Worm (Caenorhabditis elegans) whole organism, early embryonic: ENCODE measurements around the gene F13A2.3.

Source experiments
- B0310.2 ChIP-seq: sonication (generic microtip); optimal IDR thresholded peaks from 2 replicates; lab custom pipeline; 2016; ENCODE audit warnings: mild to moderate bottlenecking, missing genetic modification characterization, missing compliant biosample characterization
- F13C5.2 ChIP-seq: sonication (generic microtip); optimal IDR thresholded peaks from 2 replicates; lab custom pipeline; 2017; ENCODE audit warnings: mild to moderate bottlenecking, missing genetic modification characterization, inconsistent platforms, missing compliant biosample characterization
- aly-1 ChIP-seq: sonication (generic microtip); optimal IDR thresholded peaks from 2 replicates; lab custom pipeline; 2016; ENCODE audit warnings: missing genetic modification characterization, missing compliant biosample characterization
- ama-1 ChIP-seq: fragments of 150-350 bp; optimal IDR thresholded peaks from 2 replicates; lab custom pipeline; 2014
- ceh-13 ChIP-seq: fragments of 200-800 bp; sonication (Bioruptor generic); optimal IDR thresholded peaks from 2 replicates; lab custom pipeline; 2018; ENCODE audit warnings: mild to moderate bottlenecking, missing genetic modification characterization, missing compliant biosample characterization
- ceh-36 ChIP-seq: sonication (generic microtip); optimal IDR thresholded peaks from 2 replicates; lab custom pipeline; 2016; ENCODE audit warnings: missing genetic modification characterization, inconsistent platforms, missing compliant biosample characterization
- ets-7 ChIP-seq: sonication (generic microtip); optimal IDR thresholded peaks from 2 replicates; lab custom pipeline; 2016; ENCODE audit warnings: missing genotype, missing genetic modification characterization, missing compliant biosample characterization
- flt-1 ChIP-seq: fragments of 200-800 bp; sonication (Bioruptor generic); IDR thresholded peaks from 2 replicates; pipeline ENCODE4 v1.3.6; 2022; ENCODE audit warnings: missing genetic modification characterization, missing compliant biosample characterization
- hmbx-1 ChIP-seq: sonication (generic microtip); optimal IDR thresholded peaks from 2 replicates; lab custom pipeline; 2016; ENCODE audit warnings: mild to moderate bottlenecking, missing genetic modification characterization, missing compliant biosample characterization
- hmg-4 ChIP-seq: fragments of 200-800 bp; sonication (Bioruptor generic); optimal IDR thresholded peaks from 2 replicates; lab custom pipeline; 2018; ENCODE audit warnings: mild to moderate bottlenecking, missing genetic modification characterization, missing compliant biosample characterization
- hnd-1 ChIP-seq: sonication (generic microtip); optimal IDR thresholded peaks from 2 replicates; lab custom pipeline; 2016; ENCODE audit warnings: missing genetic modification characterization, missing compliant biosample characterization
- pes-1 ChIP-seq: fragments of 200-800 bp; sonication (Bioruptor generic); IDR thresholded peaks from 2 replicates; pipeline ENCODE4 v1.3.6; 2022; ENCODE audit warnings: missing genetic modification reagents, missing genetic modification characterization, missing compliant biosample characterization
- scrt-1 ChIP-seq: fragments of 200-800 bp; sonication (Bioruptor generic); IDR thresholded peaks from 2 replicates; pipeline ENCODE4 v1.3.6; 2022; ENCODE audit warnings: missing genetic modification characterization, missing compliant biosample characterization
- sea-1 ChIP-seq: fragments of 200-800 bp; sonication (Bioruptor generic); conservative IDR thresholded peaks from 2 replicates; pipeline ENCODE4 v1.3.6; 2022; ENCODE audit warnings: missing genetic modification characterization, missing compliant biosample characterization
- tbx-11 ChIP-seq: fragments of 200-800 bp; sonication (Bioruptor generic); IDR thresholded peaks from 2 replicates; pipeline ENCODE4 v1.3.6; 2022; ENCODE audit warnings: missing genetic modification characterization, missing compliant biosample characterization
- tbx-37 ChIP-seq: fragments of 200-800 bp; sonication (Bioruptor generic); conservative IDR thresholded peaks from 2 replicates; pipeline ENCODE4 v1.3.6; 2022; ENCODE audit warnings: missing genetic modification reagents, missing genetic modification characterization, missing compliant biosample characterization
- tra-4 ChIP-seq: sonication (generic microtip); optimal IDR thresholded peaks from 2 replicates; lab custom pipeline; 2017; ENCODE audit warnings: missing genetic modification characterization, missing compliant biosample characterization

F13A2.3 gene

ce11 chrV:4423087-4423486, 26.9 kb upstream of the F13A2.3 start:
- TF ChIP-seq hmg-4 (GFP tag; lab: Kevin White, UChicago) = no peak
- no peak for TF ChIP-seq flt-1 (GFP tag; lab: Robert Waterston, UW)
- TF ChIP-seq ama-1 (lab: Kevin White, UChicago) = no peak
- no peak for TF ChIP-seq sea-1
- TF ChIP-seq hmbx-1 (tag; lab: Kevin White, UChicago) = no peak
- no peak for TF ChIP-seq hnd-1 (tag; lab: Kevin White, UChicago)
- TF ChIP-seq tra-4 = no peak
- TF ChIP-seq tbx-11 (GFP tag; lab: Robert Waterston, UW) = no peak
- TF ChIP-seq ceh-13 (GFP tag; lab: Kevin White, UChicago) = no peak
- no peak for TF ChIP-seq ceh-36
- TF ChIP-seq ets-7 (tag; lab: Kevin White, UChicago) = no peak
- TF ChIP-seq B0310.2 = no peak
- no peak for TF ChIP-seq aly-1 (tag; lab: Kevin White, UChicago)

ce11 chrV:4422127-4422526, 26.0 kb upstream of the F13A2.3 start, which contains the start of gene skr-7:
TSS of gene skr-7 (plus strand) at chrV:4422427.
- TF ChIP-seq ama-1 (lab: Kevin White, UChicago) (no peak), B0310.2 (no peak), hnd-1 (tag; lab: Kevin White, UChicago) (no peak), ceh-36 (no peak), tbx-37 (GFP tag; lab: Robert Waterston, UW) (no peak), pes-1 (GFP tag; lab: Robert Waterston, UW) (no peak), F13C5.2 (tag; lab: Kevin White, UChicago) (no peak), scrt-1 (no peak), flt-1 (GFP tag; lab: Robert Waterston, UW) (no peak), sea-1 (no peak), aly-1 (tag; lab: Kevin White, UChicago) (no peak), hmbx-1 (tag; lab: Kevin White, UChicago) (no peak), tbx-11 (GFP tag; lab: Robert Waterston, UW) (no peak), ceh-13 (GFP tag; lab: Kevin White, UChicago) (no peak), ets-7 (tag; lab: Kevin White, UChicago) (no peak), tra-4 (no peak), hmg-4 (GFP tag; lab: Kevin White, UChicago) (no peak)

DNA sequence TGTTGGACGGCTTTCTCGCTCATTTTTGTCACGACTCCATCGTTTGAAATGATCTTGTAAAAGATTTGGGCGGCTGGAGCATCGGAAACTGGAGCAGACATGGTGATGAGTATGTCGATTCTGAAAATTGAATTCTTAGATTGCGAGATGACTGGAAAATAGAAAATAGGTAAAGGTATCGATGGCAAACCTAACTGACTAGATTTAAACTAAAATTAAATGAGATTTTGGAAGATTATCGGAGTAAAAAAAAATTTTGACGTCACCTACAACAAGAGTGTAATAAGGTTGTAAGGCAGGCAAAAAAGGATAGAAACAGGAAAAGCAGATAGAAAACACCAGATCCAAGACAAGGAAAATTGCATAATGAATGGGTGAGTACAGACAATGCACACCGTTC, 25.3 kb upstream of the F13A2.3 start, which contains the start of gene skr-14:
Gene skr-14, minus strand, starts transcription at position 101 of the 400 bp plus-strand sequence.
- TF ChIP-seq tbx-37 (GFP tag; lab: Robert Waterston, UW) (no peak), ama-1 (lab: Kevin White, UChicago) (no peak)

DNA sequence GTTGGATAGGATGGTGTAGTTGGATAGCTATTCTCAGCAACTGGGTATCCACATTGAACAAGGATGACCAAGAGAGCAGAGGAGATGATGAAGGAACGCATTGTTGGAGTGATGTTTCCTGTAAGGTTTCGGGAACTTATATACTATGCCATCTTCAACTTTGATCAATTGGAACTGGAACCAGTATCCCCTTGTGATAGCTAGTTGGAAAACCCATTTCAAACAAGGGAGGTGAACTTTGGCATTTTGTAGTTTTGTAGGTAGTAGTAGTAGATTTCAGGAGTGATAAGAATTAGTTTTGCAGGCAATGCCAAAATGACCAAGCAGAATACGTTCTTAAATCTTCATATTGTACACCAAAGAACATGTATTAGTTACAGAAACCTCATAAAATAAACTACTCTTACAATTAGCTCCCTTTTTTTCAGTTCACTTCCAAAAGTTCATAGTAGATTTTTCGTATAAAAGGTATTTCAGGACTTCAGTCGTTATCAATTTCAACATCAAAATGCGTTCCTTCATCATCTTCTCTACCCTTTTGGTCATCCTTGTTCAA, 23.7 kb upstream of the F13A2.3 start, which contains the start of the genes Y47D7A.7 and Y47D7A.2:
Gene Y47D7A.7, minus strand, starts transcription at position 101 of the 556 bp plus-strand sequence.
Gene Y47D7A.2, plus strand, starts transcription at position 506 of the 556 bp plus-strand sequence.
- TF ChIP-seq B0310.2 = no peak
- no peak for TF ChIP-seq hmg-4 (GFP tag; lab: Kevin White, UChicago)

ce11 chrV:4418116-4418515, 22.0 kb upstream of the F13A2.3 start, which contains the start of gene Y47D7A.6:
TSS of gene Y47D7A.6 (minus strand) at chrV:4418216.
- TF ChIP-seq tbx-11 (GFP tag; lab: Robert Waterston, UW) = no peak
- no peak for TF ChIP-seq ets-7 (tag; lab: Kevin White, UChicago)
- TF ChIP-seq hnd-1 (tag; lab: Kevin White, UChicago) = no peak
- TF ChIP-seq scrt-1 = no peak
- no peak for TF ChIP-seq ceh-36
- TF ChIP-seq F13C5.2 (tag; lab: Kevin White, UChicago) = no peak
- TF ChIP-seq aly-1 (tag; lab: Kevin White, UChicago) = no peak
- TF ChIP-seq ceh-13 (GFP tag; lab: Kevin White, UChicago) = no peak
- no peak for TF ChIP-seq ama-1 (lab: Kevin White, UChicago)
- no peak for TF ChIP-seq tra-4
- no peak for TF ChIP-seq B0310.2
- no peak for TF ChIP-seq pes-1 (GFP tag; lab: Robert Waterston, UW)
- no peak for TF ChIP-seq hmbx-1 (tag; lab: Kevin White, UChicago)
- no peak for TF ChIP-seq hmg-4 (GFP tag; lab: Kevin White, UChicago)
- TF ChIP-seq tbx-37 (GFP tag; lab: Robert Waterston, UW) = no peak
- TF ChIP-seq sea-1 = no peak
- TF ChIP-seq flt-1 (GFP tag; lab: Robert Waterston, UW) = no peak

ce11 chrV:4416710-4417109, 20.6 kb upstream of the F13A2.3 start, which contains the start of gene Y47D7A.18:
TSS of gene Y47D7A.18 (minus strand) at chrV:4416810.
- TF ChIP-seq ceh-36 = no peak
- no peak for TF ChIP-seq ama-1 (lab: Kevin White, UChicago)
- no peak for TF ChIP-seq tra-4
- TF ChIP-seq sea-1 = no peak
- TF ChIP-seq ceh-13 (GFP tag; lab: Kevin White, UChicago) = no peak
- TF ChIP-seq hmg-4 (GFP tag; lab: Kevin White, UChicago) = no peak

DNA sequence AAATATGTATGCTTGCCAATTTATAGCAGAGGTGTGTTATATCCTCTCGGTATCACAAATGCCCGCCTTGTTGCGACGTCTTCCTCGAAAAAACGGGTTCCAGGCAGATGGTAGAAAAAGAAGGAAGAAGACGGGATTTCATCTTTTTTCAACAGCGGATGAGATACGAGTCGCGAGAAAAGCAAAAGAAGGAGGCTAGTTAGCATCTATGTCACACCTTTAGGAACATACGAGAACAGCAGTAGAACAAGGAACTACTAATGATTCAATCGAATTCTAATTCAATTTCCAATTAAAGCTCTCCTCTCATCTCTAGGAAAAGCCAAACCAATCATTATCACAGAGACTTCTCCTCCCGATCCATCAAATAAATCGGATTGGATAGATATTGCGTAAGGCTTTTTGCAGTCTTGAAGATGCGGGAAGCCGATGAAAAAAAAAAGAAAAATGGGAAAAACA, 18.5 kb upstream of the F13A2.3 start, which contains the start of gene grl-5:
Gene grl-5, minus strand, starts transcription at position 51 of the 459 bp plus-strand sequence.
- TF ChIP-seq tra-4 (no peak), hmg-4 (GFP tag; lab: Kevin White, UChicago) (no peak), ceh-13 (GFP tag; lab: Kevin White, UChicago) (no peak), tbx-37 (GFP tag; lab: Robert Waterston, UW) (no peak), B0310.2 (no peak), scrt-1 (no peak), hmbx-1 (tag; lab: Kevin White, UChicago) (no peak), aly-1 (tag; lab: Kevin White, UChicago) (no peak), tbx-11 (GFP tag; lab: Robert Waterston, UW) (no peak), flt-1 (GFP tag; lab: Robert Waterston, UW) (no peak), F13C5.2 (tag; lab: Kevin White, UChicago) (no peak), ceh-36 (no peak), sea-1 (no peak), pes-1 (GFP tag; lab: Robert Waterston, UW) (no peak), ets-7 (tag; lab: Kevin White, UChicago) (no peak), ama-1 (lab: Kevin White, UChicago) (no peak)
